Worm (Caenorhabditis elegans): ENCODE measurements around the gene Y113G7A.14.

Gene Y113G7A.14

ce11 chrV:20087635-20088034, 50.6 kb downstream of the Y113G7A.14 start, which contains the start of gene fre-1:
Gene fre-1 (minus strand): TSS chrV:20087735.
- no peak for TF ChIP-seq unc-62 (GFP tag; optimal IDR thresholded peaks at IDR 0.05)

Data from whole organism, dauer.